Fruit fly (Drosophila melanogaster): Measurements from ENCODE around the gene Shmt.
A peak's percentile ranks its signal among the peaks of the same experiment; 100 is the strongest.

dm6 chrX:5901628-5902213 lies 14.9 kb downstream of the Shmt start:
- peak; percentile 68 for TF ChIP-seq CG8478 (optimal IDR thresholded peaks at IDR 0.05)
- no peak for TF ChIP-seq pan (optimal IDR thresholded peaks at IDR 0.05)
- no peak for TF ChIP-seq usp (GFP tag; optimal IDR thresholded peaks at IDR 0.05)
